Worm (Caenorhabditis elegans) whole organism, L4 larva: Measurements from ENCODE around the gene plc-4.

Source experiments
- fos-1 ChIP-seq: fragments of 150-350 bp; optimal IDR thresholded peaks from 2 replicates; lab custom pipeline; 2014; ENCODE audit warnings: missing biosample characterization, missing genetic modification characterization
- nhr-25 ChIP-seq: sonication (generic microtip); optimal IDR thresholded peaks from 2 replicates; lab custom pipeline; 2017; ENCODE audit warnings: missing genetic modification characterization, mild to moderate bottlenecking, missing compliant biosample characterization, antibody characterized with exemption, moderate library complexity, borderline replicate concordance; ENCODE audit not compliant: insufficient read depth
- zfp-3 ChIP-seq: fragments of 200-800 bp; sonication (Bioruptor generic); conservative IDR thresholded peaks from 2 replicates; pipeline ENCODE4 v1.3.6; 2022; ENCODE audit warnings: missing genetic modification reagents, missing genetic modification characterization, missing compliant biosample characterization

DNA sequence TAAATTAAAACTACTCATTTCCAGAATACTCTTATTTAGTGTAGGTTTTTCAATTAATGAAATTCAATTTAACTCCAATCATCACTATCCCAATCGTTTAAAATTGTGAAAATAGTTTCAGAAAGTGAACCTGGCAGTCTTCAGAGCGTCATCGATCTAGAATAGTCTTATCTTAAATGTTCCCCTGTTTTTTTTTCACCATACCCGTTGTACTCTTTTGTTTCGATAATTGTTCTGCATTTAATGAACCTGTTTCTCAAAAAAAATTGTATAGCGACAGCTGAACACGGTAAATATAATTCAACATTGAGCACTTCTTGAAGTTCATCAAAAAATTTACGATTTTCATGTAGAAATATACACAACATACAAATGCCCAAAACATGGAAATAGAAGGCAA is 38.8 kb upstream of the plc-4 start:
- TF ChIP-seq fos-1 (tag; lab: Kevin White, UChicago) (no peak), nhr-25 (no peak), zfp-3 (0 out of 2 replicates have a peak, but pooled peaks have one; percentile 24)
